Worm (Caenorhabditis elegans): Measurements from ENCODE around the gene W09H1.4.

W09H1.4 gene

DNA sequence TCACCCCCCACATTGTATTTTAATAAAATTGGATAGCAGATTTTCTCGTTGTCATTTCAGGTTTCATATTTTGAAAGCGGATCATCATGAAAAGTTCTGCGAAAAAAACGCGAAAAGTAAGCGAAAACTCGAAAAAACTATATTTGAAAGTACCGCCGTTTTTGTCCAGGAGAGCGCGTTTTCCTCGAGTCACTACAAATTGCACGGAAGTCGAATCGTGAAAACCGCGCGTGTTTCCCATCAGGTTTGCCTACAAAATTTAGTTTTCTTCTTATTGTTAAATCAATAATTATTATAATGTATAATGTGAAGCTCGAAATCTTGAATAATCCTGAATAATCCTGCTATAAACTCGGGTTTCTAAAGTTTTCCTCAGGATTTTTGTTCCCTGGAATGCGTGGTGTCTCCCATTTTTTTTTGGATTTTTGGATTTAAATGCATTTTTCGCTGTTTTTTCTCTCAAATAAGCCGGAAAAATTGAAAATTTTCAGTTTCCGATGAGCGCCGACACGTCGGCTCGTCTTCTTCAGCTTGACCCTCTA lies 16.4 kb downstream of the W09H1.4 start, which contains the start of gene btf-1 (continued):
- TF ChIP-seq Y95B8A.8 (GFP tag; IDR thresholded peaks at IDR 0.05) (0 out of 2 replicates have a peak, but pooled peaks have one; percentile 19), C17E4.6 (GFP tag; IDR thresholded peaks at IDR 0.05) (0 out of 2 replicates have a peak, but pooled peaks have one; percentile 46), somi-1 (GFP tag; optimal IDR thresholded peaks at IDR 0.05) (peak; percentile 39), madf-10 (tag; optimal IDR thresholded peaks at IDR 0.05) (peak; percentile 66), unc-130 (GFP tag; optimal IDR thresholded peaks at IDR 0.05) (peak; percentile 64), ceh-91 (GFP tag; IDR thresholded peaks at IDR 0.05) (peak; percentile 30; the same call in 1 of the 2 replicates), zfh-2 (GFP tag; conservative IDR thresholded peaks at IDR 0.05) (no peak), Y53G8AR.9 (GFP tag; conservative IDR thresholded peaks at IDR 0.05) (peak; percentile 76; the same call in 1 of the 2 replicates), snpc-4 (GFP tag; optimal IDR thresholded peaks at IDR 0.05) (no peak), snpc-4 (tag; optimal IDR thresholded peaks at IDR 0.05) (peak in 2 of 4 experiments; percentile 48 to 67), C06A6.2 (GFP tag; conservative IDR thresholded peaks at IDR 0.05) (peak; percentile 55; the same call in 1 of the 2 replicates), F55B11.4 (tag; optimal IDR thresholded peaks at IDR 0.05; ENCODE audit: borderline replicate concordance, insufficient read depth) (no peak), hlh-12 (tag; optimal IDR thresholded peaks at IDR 0.05) (no peak), cebp-2 (GFP tag; IDR thresholded peaks at IDR 0.05) (no peak), ztf-6 (GFP tag; IDR thresholded peaks at IDR 0.05) (no peak), ceh-40 (GFP tag; IDR thresholded peaks at IDR 0.05) (no peak), B0035.1 (tag; optimal IDR thresholded peaks at IDR 0.05) (peak; percentile 43), lsl-1 (GFP tag; optimal IDR thresholded peaks at IDR 0.05) (peak; percentile 27), lin-40 (tag; optimal IDR thresholded peaks at IDR 0.05) (peak; percentile 82), ama-1 (optimal IDR thresholded peaks at IDR 0.05) (peak; percentile 58), ama-1 (GFP tag; optimal IDR thresholded peaks at IDR 0.05) (peak in 1 of 2 experiments; percentile 63), lir-1 (GFP tag; conservative IDR thresholded peaks at IDR 0.05) (no peak), rpc-1 (optimal IDR thresholded peaks at IDR 0.05) (no peak), rpc-1 (tag; optimal IDR thresholded peaks at IDR 0.05) (no peak), ccch-3 (GFP tag; optimal IDR thresholded peaks at IDR 0.05) (peak; percentile 62), pbrm-1 (GFP tag; IDR thresholded peaks at IDR 0.05) (peak; percentile 55; the same call in 1 of the 2 replicates), ztf-18 (tag; optimal IDR thresholded peaks at IDR 0.05) (peak; percentile 57), lsy-27 (tag; optimal IDR thresholded peaks at IDR 0.05; ENCODE audit: borderline replicate concordance, insufficient read depth) (peak; percentile 20), madf-8 (GFP tag; conservative IDR thresholded peaks at IDR 0.05) (no peak), chd-7 (tag; optimal IDR thresholded peaks at IDR 0.05) (no peak), nhr-120 (GFP tag; IDR thresholded peaks at IDR 0.05) (no peak), nfya-1 (tag; optimal IDR thresholded peaks at IDR 0.05; ENCODE audit: borderline replicate concordance, insufficient read depth) (no peak), ceh-79 (tag; optimal IDR thresholded peaks at IDR 0.05) (no peak), hsf-1 (GFP tag; IDR thresholded peaks at IDR 0.05) (no peak), F52B5.7 (tag; optimal IDR thresholded peaks at IDR 0.05) (no peak), hmg-1.2 (GFP tag; IDR thresholded peaks at IDR 0.05) (no peak; the same call in 1 of the 2 replicates), attf-3 (GFP tag; conservative IDR thresholded peaks at IDR 0.05) (peak; percentile 69), dpl-1 (GFP tag; optimal IDR thresholded peaks at IDR 0.05) (peak; percentile 61), ceh-100 (GFP tag; IDR thresholded peaks at IDR 0.05) (peak; percentile 97), F22D6.2 (tag; optimal IDR thresholded peaks at IDR 0.05) (no peak), T26A5.8 (tag; optimal IDR thresholded peaks at IDR 0.05) (no peak), F10E7.11 (tag; optimal IDR thresholded peaks at IDR 0.05) (peak; percentile 72), K12H6.12 (tag; optimal IDR thresholded peaks at IDR 0.05) (peak; percentile 88), ceh-27 (GFP tag; optimal IDR thresholded peaks at IDR 0.05) (peak; percentile 47), mcd-1 (GFP tag; IDR thresholded peaks at IDR 0.05) (peak; percentile 95), hrde-1 (tag; optimal IDR thresholded peaks at IDR 0.05; ENCODE audit: borderline replicate concordance) (peak; percentile 76), nhr-90 (tag; optimal IDR thresholded peaks at IDR 0.05) (no peak), let-607 (tag; optimal IDR thresholded peaks at IDR 0.05) (peak; percentile 56 to 72)

Measured in whole organism, young adult.